Worm (Caenorhabditis elegans) whole organism, L4 larva: ENCODE results near the gene Y54G2A.38.

Experiments
- D1046.2 ChIP-seq: fragments of 200-800 bp; sonication (Bioruptor generic); IDR thresholded peaks from 2 replicates; pipeline ENCODE4 v1.3.6; 2022; ENCODE audit warnings: missing genetic modification characterization, missing compliant biosample characterization
- F10B5.3 ChIP-seq: sonication (generic microtip); optimal IDR thresholded peaks from 2 replicates; lab custom pipeline; 2016; ENCODE audit warnings: mild to moderate bottlenecking, missing genetic modification characterization, missing compliant biosample characterization
- F37D6.2 ChIP-seq: sonication (generic microtip); optimal IDR thresholded peaks from 2 replicates; lab custom pipeline; 2016; ENCODE audit warnings: mild to moderate bottlenecking, missing genetic modification characterization, missing compliant biosample characterization
- F44E2.7 ChIP-seq: fragments of 200-800 bp; sonication (Bioruptor generic); IDR thresholded peaks from 2 replicates; pipeline ENCODE4 v2.1.2; 2022; ENCODE audit warnings: missing genetic modification characterization, missing compliant biosample characterization
- F49E8.2 ChIP-seq: sonication (generic microtip); optimal IDR thresholded peaks from 2 replicates; lab custom pipeline; 2016; ENCODE audit warnings: missing compliant biosample characterization, mild to moderate bottlenecking, missing genetic modification characterization, borderline replicate concordance
- R02D3.7 ChIP-seq: fragments of 150-350 bp; sonication (generic microtip); optimal IDR thresholded peaks from 3 replicates; lab custom pipeline; 2014; ENCODE audit warnings: missing biosample characterization, missing genetic modification characterization
- Y48G9A.11 ChIP-seq: fragments of 200-800 bp; sonication (Bioruptor generic); IDR thresholded peaks from 2 replicates; pipeline ENCODE4 v1.3.6; 2022; ENCODE audit warnings: missing genetic modification reagents, missing genetic modification characterization, missing compliant biosample characterization
- ZK337.2 ChIP-seq: fragments of 200-800 bp; sonication (Bioruptor generic); IDR thresholded peaks from 2 replicates; pipeline ENCODE4 v1.3.6; 2022; ENCODE audit warnings: missing genetic modification reagents, missing genetic modification characterization, missing compliant biosample characterization
- ZK546.5 ChIP-seq, 2 experiments: sonication (generic microtip); optimal IDR thresholded peaks; 2 replicates each; lab custom pipeline; 2017; ENCODE audit warnings: missing biosample characterization in 2 of 2, missing genetic modification characterization in 2 of 2
- aly-2 ChIP-seq: sonication (generic microtip); optimal IDR thresholded peaks from 2 replicates; lab custom pipeline; 2018; ENCODE audit warnings: missing biosample characterization, missing genetic modification characterization
- attf-4 ChIP-seq: sonication (generic microtip); optimal IDR thresholded peaks from 3 replicates; lab custom pipeline; 2017; ENCODE audit warnings: missing biosample characterization, missing genetic modification characterization
- ceh-20 ChIP-seq: fragments of 200-800 bp; sonication (Bioruptor generic); IDR thresholded peaks from 2 replicates; pipeline ENCODE4 v1.3.6; 2022; ENCODE audit warnings: missing genetic modification reagents, missing genetic modification characterization, missing compliant biosample characterization
- ctbp-1 ChIP-seq: fragments of 200-800 bp; sonication (Bioruptor generic); IDR thresholded peaks from 2 replicates; pipeline ENCODE4 v1.3.6; 2022; ENCODE audit warnings: missing genetic modification reagents, missing genetic modification characterization, missing compliant biosample characterization
- daf-8 ChIP-seq: fragments of 200-800 bp; sonication (Bioruptor generic); IDR thresholded peaks from 2 replicates; pipeline ENCODE4 v1.3.6; 2022; ENCODE audit warnings: missing genetic modification characterization, missing compliant biosample characterization
- dmd-6 ChIP-seq: fragments of 200-800 bp; sonication (Bioruptor generic); IDR thresholded peaks from 2 replicates; pipeline ENCODE4 v1.3.6; 2022; ENCODE audit warnings: missing genetic modification reagents, missing genetic modification characterization, missing compliant biosample characterization
- dmd-8 ChIP-seq: fragments of 200-800 bp; sonication (Bioruptor generic); IDR thresholded peaks from 2 replicates; pipeline ENCODE4 v1.3.6; 2022; ENCODE audit warnings: missing genetic modification characterization, missing compliant biosample characterization
- dmd-9 ChIP-seq: fragments of 200-800 bp; sonication (Bioruptor generic); IDR thresholded peaks from 2 replicates; pipeline ENCODE4 v1.3.6; 2022; ENCODE audit warnings: missing genetic modification reagents, missing genetic modification characterization, missing compliant biosample characterization
- dpl-1 ChIP-seq: fragments of 150-350 bp; optimal IDR thresholded peaks from 2 replicates; lab custom pipeline; 2014; ENCODE audit warnings: missing biosample characterization, missing genetic modification reagents, missing genetic modification characterization
- duxl-1 ChIP-seq: sonication (generic microtip); optimal IDR thresholded peaks from 2 replicates; lab custom pipeline; 2016; ENCODE audit warnings: mild to moderate bottlenecking, missing genetic modification characterization, moderate library complexity, missing compliant biosample characterization; ENCODE audit not compliant: poor library complexity
- dve-1 ChIP-seq: sonication (generic microtip); optimal IDR thresholded peaks from 2 replicates; lab custom pipeline; 2017; ENCODE audit warnings: antibody characterized with exemption, mild to moderate bottlenecking, missing genetic modification characterization, missing compliant biosample characterization; ENCODE audit not compliant: insufficient read depth
- egl-27 ChIP-seq: sonication (generic microtip); optimal IDR thresholded peaks from 3 replicates; lab custom pipeline; 2017; ENCODE audit warnings: missing biosample characterization, missing genetic modification reagents, missing genetic modification characterization
- fkh-10 ChIP-seq: fragments of 150-350 bp; optimal IDR thresholded peaks from 2 replicates; lab custom pipeline; 2014; ENCODE audit warnings: missing biosample characterization, missing genetic modification reagents, missing genetic modification characterization
- fos-1 ChIP-seq: fragments of 150-350 bp; optimal IDR thresholded peaks from 2 replicates; lab custom pipeline; 2014; ENCODE audit warnings: missing biosample characterization, missing genetic modification characterization
- gei-8 ChIP-seq: fragments of 200-800 bp; sonication (Bioruptor generic); optimal IDR thresholded peaks from 2 replicates; lab custom pipeline; 2018; ENCODE audit warnings: mild to moderate bottlenecking, missing genetic modification characterization, missing compliant biosample characterization
- hlh-30 ChIP-seq: sonication (generic microtip); optimal IDR thresholded peaks from 2 replicates; lab custom pipeline; 2017; ENCODE audit warnings: antibody characterized with exemption, mild to moderate bottlenecking, missing genetic modification characterization, missing compliant biosample characterization; ENCODE audit not compliant: insufficient read depth
- lim-7 ChIP-seq: fragments of 200-800 bp; sonication (Bioruptor generic); IDR thresholded peaks from 2 replicates; pipeline ENCODE4 v1.3.6; 2022; ENCODE audit warnings: missing genetic modification characterization, missing compliant biosample characterization
- lin-15B ChIP-seq: fragments of 150-350 bp; sonication (generic microtip); optimal IDR thresholded peaks from 3 replicates; lab custom pipeline; 2014; ENCODE audit warnings: missing biosample characterization, missing genetic modification characterization
- lin-29 ChIP-seq: fragments of 200-800 bp; sonication (Bioruptor generic); IDR thresholded peaks from 2 replicates; pipeline ENCODE4 v1.3.6; 2022; ENCODE audit warnings: missing genetic modification reagents, missing genetic modification characterization, missing compliant biosample characterization
- lin-38 ChIP-seq: fragments of 200-800 bp; sonication (Bioruptor generic); IDR thresholded peaks from 2 replicates; pipeline ENCODE4 v1.3.6; 2022; ENCODE audit warnings: missing genetic modification reagents, missing genetic modification characterization, missing compliant biosample characterization
- lin-39 ChIP-seq: fragments of 150-350 bp; optimal IDR thresholded peaks from 2 replicates; lab custom pipeline; 2014; ENCODE audit warnings: missing biosample characterization, missing genetic modification reagents, missing genetic modification characterization
- madf-5 ChIP-seq, 2 experiments: fragments of 200-800 bp; sonication (Bioruptor generic); IDR thresholded peaks; 2 replicates each; pipeline ENCODE4 v1.3.6; 2022; ENCODE audit warnings: missing compliant biosample characterization in 2 of 2, missing genetic modification characterization in 2 of 2
- madf-9 ChIP-seq: fragments of 200-800 bp; sonication (Bioruptor generic); conservative IDR thresholded peaks from 2 replicates; pipeline ENCODE4 v1.3.6; 2022; ENCODE audit warnings: missing genetic modification reagents, missing genetic modification characterization, missing compliant biosample characterization
- mdl-1 ChIP-seq, 2 experiments: fragments of 150-350 bp in 1 of 2; sonication (generic microtip) in 1 of 2; optimal IDR thresholded peaks; 2 replicates each; lab custom pipeline; 2014 to 2017; ENCODE audit warnings: missing biosample characterization in 2 of 2, missing genetic modification characterization in 2 of 2
- mxl-2 ChIP-seq: fragments of 200-800 bp; sonication (Bioruptor generic); conservative IDR thresholded peaks from 2 replicates; pipeline ENCODE4 v1.3.6; 2022; ENCODE audit warnings: missing genetic modification reagents, missing genetic modification characterization, missing compliant biosample characterization
- mxl-3 ChIP-seq: fragments of 200-800 bp; sonication (Bioruptor generic); optimal IDR thresholded peaks from 2 replicates; lab custom pipeline; 2018; ENCODE audit warnings: mild to moderate bottlenecking, missing genetic modification characterization, missing compliant biosample characterization
- nhr-10 ChIP-seq: fragments of 150-350 bp; optimal IDR thresholded peaks from 2 replicates; lab custom pipeline; 2014; ENCODE audit warnings: missing biosample characterization, missing genetic modification characterization
- nhr-237 ChIP-seq: sonication (generic microtip); optimal IDR thresholded peaks from 2 replicates; lab custom pipeline; 2017; ENCODE audit warnings: missing biosample characterization, missing genetic modification characterization
- nhr-25 ChIP-seq: sonication (generic microtip); optimal IDR thresholded peaks from 2 replicates; lab custom pipeline; 2017; ENCODE audit warnings: missing genetic modification characterization, mild to moderate bottlenecking, missing compliant biosample characterization, antibody characterized with exemption, moderate library complexity, borderline replicate concordance; ENCODE audit not compliant: insufficient read depth
- nhr-41 ChIP-seq: fragments of 200-800 bp; sonication (Bioruptor generic); IDR thresholded peaks from 2 replicates; pipeline ENCODE4 v1.3.6; 2022; ENCODE audit warnings: missing genetic modification reagents, missing genetic modification characterization, missing compliant biosample characterization
- nhr-6 ChIP-seq: fragments of 150-350 bp; optimal IDR thresholded peaks from 2 replicates; lab custom pipeline; 2014; ENCODE audit warnings: missing biosample characterization, missing genetic modification characterization
- pha-4 ChIP-seq, 2 experiments: fragments of 150-350 bp in 1 of 2; fragments of 200-800 bp in 1 of 2; sonication (Bioruptor generic) in 1 of 2; IDR thresholded peaks in 1 of 2; optimal IDR thresholded peaks in 1 of 2; 2 replicates each; pipeline versions ENCODE4 v1.3.6 to Lab custom; 2014 to 2022; ENCODE audit warnings: missing genetic modification characterization in 2 of 2, missing genetic modification reagents in 2 of 2, missing biosample characterization in 1 of 2, missing compliant biosample characterization in 1 of 2
- php-3 ChIP-seq: fragments of 200-800 bp; sonication (Bioruptor generic); IDR thresholded peaks from 2 replicates; pipeline ENCODE4 v1.3.6; 2022; ENCODE audit warnings: missing genetic modification reagents, missing genetic modification characterization, missing compliant biosample characterization
- rbr-2 ChIP-seq: sonication (generic microtip); optimal IDR thresholded peaks from 2 replicates; lab custom pipeline; 2016; ENCODE audit warnings: missing genotype, missing genetic modification characterization, missing compliant biosample characterization
- sdz-12 ChIP-seq: fragments of 200-800 bp; sonication (Bioruptor generic); optimal IDR thresholded peaks from 2 replicates; lab custom pipeline; 2018; ENCODE audit warnings: mild to moderate bottlenecking, missing genetic modification characterization, missing compliant biosample characterization
- skn-1 ChIP-seq: fragments of 150-350 bp; optimal IDR thresholded peaks from 2 replicates; lab custom pipeline; 2014; ENCODE audit warnings: missing biosample characterization, missing genetic modification characterization
- tag-97 ChIP-seq: fragments of 200-800 bp; sonication (Bioruptor generic); IDR thresholded peaks from 2 replicates; pipeline ENCODE4 v1.3.6; 2022; ENCODE audit warnings: missing genetic modification characterization, missing compliant biosample characterization
- unc-130 ChIP-seq: sonication (generic microtip); optimal IDR thresholded peaks from 2 replicates; lab custom pipeline; 2016; ENCODE audit warnings: missing genetic modification reagents, missing genetic modification characterization, missing compliant biosample characterization
- vab-7 ChIP-seq: fragments of 200-800 bp; sonication (Bioruptor generic); IDR thresholded peaks from 2 replicates; pipeline ENCODE4 v1.3.6; 2022; ENCODE audit warnings: missing genetic modification reagents, missing genetic modification characterization, missing compliant biosample characterization
- zip-11 ChIP-seq: fragments of 200-800 bp; sonication (Bioruptor generic); IDR thresholded peaks from 2 replicates; pipeline ENCODE4 v1.3.6; 2022; ENCODE audit warnings: missing genetic modification characterization, missing compliant biosample characterization
- ztf-11 ChIP-seq: fragments of 150-350 bp; optimal IDR thresholded peaks from 2 replicates; lab custom pipeline; 2014; ENCODE audit warnings: missing biosample characterization, missing genetic modification characterization

Y54G2A.38 gene

DNA sequence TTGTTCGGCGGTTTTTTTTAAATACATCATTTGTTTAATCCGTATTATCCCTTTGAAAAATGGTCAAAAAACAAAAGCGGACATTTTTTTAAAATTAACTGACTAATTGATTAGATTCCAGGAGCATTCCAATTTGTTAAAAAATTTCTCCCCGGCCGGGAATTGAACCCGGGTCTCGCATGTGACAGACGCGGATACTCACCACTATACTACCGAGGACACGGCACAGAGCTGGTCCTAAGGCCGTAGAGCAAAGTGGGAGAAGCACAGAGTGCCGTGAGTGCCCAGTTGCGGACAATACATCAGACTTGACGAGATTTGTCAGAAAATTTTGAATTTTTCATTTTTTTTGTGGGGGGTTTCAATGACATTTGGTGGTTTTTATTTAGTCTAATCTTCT lies 41.7 kb downstream of the Y54G2A.38 start (continued):
- TF ChIP-seq fos-1 (tag; lab: Kevin White, UChicago) (no peak), ceh-20 (peak; percentile 29; the same call in 1 of the 2 replicates), lin-38 (GFP tag; lab: Robert Waterston, UW) (peak; percentile 73), F10B5.3 (tag; lab: Kevin White, UChicago) (no peak), F49E8.2 (peak; percentile 23), zip-11 (GFP tag; lab: Robert Waterston, UW) (no peak), D1046.2 (GFP tag; lab: Robert Waterston, UW) (no peak), ZK337.2 (GFP tag; lab: Robert Waterston, UW) (no peak), mdl-1 (tag; optimal IDR thresholded peaks at IDR 0.05; lab: Kevin White, UChicago) (no peak), ZK546.5 (tag; optimal IDR thresholded peaks at IDR 0.05; lab: Kevin White, UChicago) (no peak), gei-8 (GFP tag; lab: Kevin White, UChicago) (peak; percentile 44), nhr-41 (GFP tag; lab: Robert Waterston, UW) (peak; percentile 35; the same call in 1 of the 2 replicates), nhr-237 (tag; lab: Kevin White, UChicago) (no peak), nhr-25 (tag; lab: Kevin White, UChicago) (no peak), skn-1 (tag; lab: Kevin White, UChicago) (no peak), lin-15B (tag; lab: Kevin White, UChicago) (no peak), dmd-9 (0 out of 2 replicates have a peak, but pooled peaks have one; percentile 23), madf-5 (GFP tag; IDR thresholded peaks at IDR 0.05; lab: Robert Waterston, UW) (peak in 1 of 2 experiments; percentile 46; a peak in 1 of 4 replicates), php-3 (0 out of 2 replicates have a peak, but pooled peaks have one; percentile 38), unc-130 (no peak), hlh-30 (tag; lab: Kevin White, UChicago) (peak; percentile 81), egl-27 (tag; lab: Kevin White, UChicago) (no peak), R02D3.7 (tag; lab: Kevin White, UChicago) (no peak), Y48G9A.11 (peak; percentile 65), rbr-2 (no peak), lim-7 (GFP tag; lab: Robert Waterston, UW) (peak; percentile 78), dmd-8 (GFP tag; lab: Robert Waterston, UW) (peak; percentile 75), ztf-11 (tag; lab: Kevin White, UChicago) (no peak), mxl-3 (GFP tag; lab: Kevin White, UChicago) (peak; percentile 17), pha-4 (GFP tag; IDR thresholded peaks at IDR 0.05; lab: Robert Waterston, UW) (peak; percentile 75), pha-4 (tag; optimal IDR thresholded peaks at IDR 0.05; lab: Kevin White, UChicago) (no peak), dmd-6 (GFP tag; lab: Robert Waterston, UW) (peak; percentile 36; the same call in 1 of the 2 replicates), aly-2 (tag; lab: Kevin White, UChicago) (no peak), ctbp-1 (GFP tag; lab: Robert Waterston, UW) (0 out of 2 replicates have a peak, but pooled peaks have one; percentile 33), dve-1 (tag; lab: Kevin White, UChicago) (peak; percentile 66), tag-97 (GFP tag; lab: Robert Waterston, UW) (no peak), daf-8 (GFP tag; lab: Robert Waterston, UW) (no peak), attf-4 (tag; lab: Kevin White, UChicago) (no peak), vab-7 (GFP tag; lab: Robert Waterston, UW) (peak; percentile 85), madf-9 (GFP tag; lab: Robert Waterston, UW) (no peak; the same call in 1 of the 2 replicates), mxl-2 (GFP tag; lab: Robert Waterston, UW) (no peak), nhr-6 (no peak), lin-29 (GFP tag; lab: Robert Waterston, UW) (no peak), F44E2.7 (GFP tag; lab: Robert Waterston, UW) (peak; percentile 68; the same call in 1 of the 2 replicates), nhr-10 (no peak), lin-39 (no peak), F37D6.2 (no peak), dpl-1 (GFP tag; lab: Kevin White, UChicago) (peak; percentile 22), duxl-1 (peak; percentile 49), sdz-12 (GFP tag; lab: Kevin White, UChicago) (no peak), fkh-10 (no peak)
